Worm (Caenorhabditis elegans) whole organism, L1 larva: ENCODE data around the gene Y51B9A.9.

Experiments
- egl-27 ChIP-seq, 2 experiments: fragments of 150-350 bp in 1 of 2; sonication (generic microtip); optimal IDR thresholded peaks; 3 replicates each; lab custom pipeline; 2017 to 2018; ENCODE audit warnings: missing biosample characterization in 2 of 2, missing genetic modification characterization in 2 of 2, missing genetic modification reagents in 2 of 2
- fkh-8 ChIP-seq: sonication (generic microtip); optimal IDR thresholded peaks from 2 replicates; lab custom pipeline; 2016; ENCODE audit warnings: mild to moderate bottlenecking, missing genetic modification characterization, missing compliant biosample characterization
- nhr-11 ChIP-seq: fragments of 150-350 bp; optimal IDR thresholded peaks from 2 replicates; lab custom pipeline; 2014; ENCODE audit warnings: missing biosample characterization, missing genetic modification characterization
- nhr-28 ChIP-seq: fragments of 150-350 bp; optimal IDR thresholded peaks from 2 replicates; lab custom pipeline; 2014; ENCODE audit warnings: missing biosample characterization, missing genetic modification characterization

- TF ChIP-seq nhr-28 (tag; lab: Kevin White, UChicago) (no peak), fkh-8 (tag; lab: Kevin White, UChicago) (no peak), egl-27 (tag; optimal IDR thresholded peaks at IDR 0.05; lab: Kevin White, UChicago) (no peak), nhr-11 (tag; lab: Kevin White, UChicago) (no peak)
Measured at ce11 chrII:9412086-9412608, 14.8 kb upstream of the Y51B9A.9 start, which contains the start of gene arrd-3.
